Fruit fly (Drosophila melanogaster): Measurements from ENCODE around the gene Hsp27.

The Hsp27 gene

DNA sequence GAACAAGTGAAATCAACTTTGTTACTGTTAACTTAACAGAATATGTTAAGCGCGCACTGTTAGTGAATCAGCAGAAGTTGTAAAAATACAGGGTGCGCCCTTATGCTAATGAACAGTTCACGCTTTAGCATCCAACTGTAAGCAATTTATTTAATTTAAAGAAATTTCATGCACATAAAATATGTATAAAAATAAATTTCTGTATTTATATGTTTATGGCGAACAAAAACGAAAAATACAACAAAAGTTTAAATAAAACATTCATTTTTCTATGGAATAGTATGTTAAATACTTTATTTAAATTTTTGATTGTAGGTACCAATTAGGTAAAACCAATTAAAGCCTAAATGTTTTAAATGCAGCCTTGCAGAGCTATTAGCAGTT lies 40.7 kb downstream of the Hsp27 start (continued):
- TF ChIP-seq cg (GFP tag; optimal IDR thresholded peaks at IDR 0.05) (no peak), CG10959 (GFP tag; IDR thresholded peaks at IDR 0.05) (no peak), CG30403 (GFP tag; optimal IDR thresholded peaks at IDR 0.05) (peak; percentile 28), Kr (GFP tag; optimal IDR thresholded peaks at IDR 0.05) (no peak), Hr3 (GFP tag; optimal IDR thresholded peaks at IDR 0.05) (no peak), seq (GFP tag; IDR thresholded peaks at IDR 0.05) (peak; percentile 65), BtbVII (GFP tag; optimal IDR thresholded peaks at IDR 0.05) (peak; percentile 34), Dp (GFP tag; optimal IDR thresholded peaks at IDR 0.05) (no peak), Atf-2 (GFP tag; optimal IDR thresholded peaks at IDR 0.05) (no peak), MBD-R2 (GFP tag; IDR thresholded peaks at IDR 0.05) (no peak), CG12942 (GFP tag; optimal IDR thresholded peaks at IDR 0.05) (peak; percentile 5), CG14710 (tag; optimal IDR thresholded peaks at IDR 0.05) (peak; percentile 27), otp (GFP tag; IDR thresholded peaks at IDR 0.05) (no peak), lbe (GFP tag; optimal IDR thresholded peaks at IDR 0.05) (peak; percentile 59), gcm (GFP tag; optimal IDR thresholded peaks at IDR 0.05) (peak; percentile 33), Bdp1 (GFP tag; optimal IDR thresholded peaks at IDR 0.05) (no peak), CG31388 (GFP tag; optimal IDR thresholded peaks at IDR 0.05) (no peak), cwo (GFP tag; optimal IDR thresholded peaks at IDR 0.05) (peak; percentile 15), org-1 (GFP tag; optimal IDR thresholded peaks at IDR 0.05) (no peak), CG17802 (tag; optimal IDR thresholded peaks at IDR 0.05) (no peak), ranshi (GFP tag; IDR thresholded peaks at IDR 0.05) (0 out of 2 replicates have a peak, but pooled peaks have one; percentile 7), CG7839 (tag; optimal IDR thresholded peaks at IDR 0.05) (peak; percentile 36), CG1024 (GFP tag; IDR thresholded peaks at IDR 0.05) (no peak), CG9932 (GFP tag; IDR thresholded peaks at IDR 0.05) (0 out of 2 replicates have a peak, but pooled peaks have one; percentile 19), fd3F (GFP tag; optimal IDR thresholded peaks at IDR 0.05) (no peak), gsb-n (tag; optimal IDR thresholded peaks at IDR 0.05) (peak; percentile 45), CG6254 (GFP tag; optimal IDR thresholded peaks at IDR 0.05) (peak; percentile 1), CG42726 (GFP tag; IDR thresholded peaks at IDR 0.05; ENCODE audit: partially characterized antibody) (no peak), CG8765 (GFP tag; IDR thresholded peaks at IDR 0.05) (no peak), chn (GFP tag; optimal IDR thresholded peaks at IDR 0.05) (no peak), CG1233 (GFP tag; optimal IDR thresholded peaks at IDR 0.05) (no peak), peb (GFP tag; IDR thresholded peaks at IDR 0.05) (no peak), tll (GFP tag; optimal IDR thresholded peaks at IDR 0.05) (no peak), dpn (GFP tag; optimal IDR thresholded peaks at IDR 0.05) (no peak), CG12155 (GFP tag; optimal IDR thresholded peaks at IDR 0.05) (peak; percentile 12), CG3838 (GFP tag; optimal IDR thresholded peaks at IDR 0.05) (no peak), bowl (GFP tag; IDR thresholded peaks at IDR 0.05) (no peak), CG10543 (GFP tag; optimal IDR thresholded peaks at IDR 0.05) (no peak), CG4617 (GFP tag; optimal IDR thresholded peaks at IDR 0.05; ENCODE audit: borderline replicate concordance) (no peak), CG17361 (GFP tag; IDR thresholded peaks at IDR 0.05) (peak; percentile 47; the same call in 2 of the 3 replicates), CG7928 (GFP tag; optimal IDR thresholded peaks at IDR 0.05) (no peak), CG31441 (GFP tag; IDR thresholded peaks at IDR 0.05) (peak; percentile 54), nerfin-1 (tag; optimal IDR thresholded peaks at IDR 0.05) (peak; percentile 27), CG10565 (GFP tag; optimal IDR thresholded peaks at IDR 0.05) (no peak), CG3281 (GFP tag; optimal IDR thresholded peaks at IDR 0.05) (peak; percentile 39), CG11504 (tag; optimal IDR thresholded peaks at IDR 0.05) (peak; percentile 64), CG33213 (GFP tag; optimal IDR thresholded peaks at IDR 0.05) (no peak), knrl (GFP tag; IDR thresholded peaks at IDR 0.05; ENCODE audit: partially characterized antibody) (no peak), CG34224 (GFP tag; IDR thresholded peaks at IDR 0.05; ENCODE audit: partially characterized antibody) (no peak), nmo (GFP tag; optimal IDR thresholded peaks at IDR 0.05) (peak; percentile 1)
